Worm (Caenorhabditis elegans) whole organism, late embryonic: ENCODE results near the gene C16C8.9.
A peak's percentile ranks its signal among the peaks of the same experiment; 100 is the strongest.

Experiments
- C08G9.2 ChIP-seq: sonication (generic microtip); optimal IDR thresholded peaks from 2 replicates; lab custom pipeline; 2016; ENCODE audit warnings: mild to moderate bottlenecking, missing genetic modification characterization, moderate library complexity, missing compliant biosample characterization
- C38D4.7 ChIP-seq: fragments of 200-800 bp; sonication (Bioruptor generic); optimal IDR thresholded peaks from 2 replicates; lab custom pipeline; 2018; ENCODE audit warnings: mild to moderate bottlenecking, missing genetic modification characterization, moderate library complexity, missing compliant biosample characterization
- F13H6.1 ChIP-seq: sonication (generic microtip); optimal IDR thresholded peaks from 2 replicates; lab custom pipeline; 2016; ENCODE audit warnings: missing genetic modification characterization, missing compliant biosample characterization
- K02D7.2 ChIP-seq: sonication (generic microtip); optimal IDR thresholded peaks from 2 replicates; lab custom pipeline; 2017; ENCODE audit warnings: mild to moderate bottlenecking, missing genetic modification characterization, missing compliant biosample characterization
- K09A11.1 ChIP-seq: sonication (generic microtip); optimal IDR thresholded peaks from 2 replicates; lab custom pipeline; 2017; ENCODE audit warnings: antibody characterized with exemption, mild to moderate bottlenecking, missing genetic modification characterization, missing compliant biosample characterization; ENCODE audit not compliant: insufficient read depth
- ahr-1 ChIP-seq: sonication (generic microtip); optimal IDR thresholded peaks from 2 replicates; lab custom pipeline; 2016; ENCODE audit warnings: missing genetic modification characterization, missing compliant biosample characterization
- ceh-18 ChIP-seq: sonication (generic microtip); optimal IDR thresholded peaks from 2 replicates; lab custom pipeline; 2016; ENCODE audit warnings: missing genetic modification characterization, missing compliant biosample characterization
- ceh-2 ChIP-seq: sonication (generic microtip); optimal IDR thresholded peaks from 2 replicates; lab custom pipeline; 2016; ENCODE audit warnings: missing genotype, missing genetic modification characterization, missing compliant biosample characterization
- ceh-22 ChIP-seq: sonication (generic microtip); optimal IDR thresholded peaks from 2 replicates; lab custom pipeline; 2017; ENCODE audit warnings: missing biosample characterization, missing genetic modification characterization
- ceh-24 ChIP-seq: sonication (generic microtip); optimal IDR thresholded peaks from 2 replicates; lab custom pipeline; 2016; ENCODE audit warnings: mild to moderate bottlenecking, missing genetic modification characterization, missing compliant biosample characterization
- ceh-30 ChIP-seq: fragments of 150-350 bp; optimal IDR thresholded peaks from 2 replicates; lab custom pipeline; 2014; ENCODE audit warnings: missing biosample characterization, missing genetic modification characterization
- ceh-45 ChIP-seq: fragments of 200-800 bp; sonication (Bioruptor generic); IDR thresholded peaks from 2 replicates; pipeline ENCODE4 v1.3.6; 2022; ENCODE audit warnings: missing genetic modification reagents, missing genetic modification characterization, missing compliant biosample characterization
- ceh-48 ChIP-seq: sonication (generic microtip); optimal IDR thresholded peaks from 2 replicates; lab custom pipeline; 2016; ENCODE audit warnings: missing genetic modification characterization, inconsistent platforms, missing compliant biosample characterization
- che-1 ChIP-seq: sonication (generic microtip); optimal IDR thresholded peaks from 2 replicates; lab custom pipeline; 2016; ENCODE audit warnings: mild to moderate bottlenecking, missing genetic modification characterization, missing compliant biosample characterization
- dmd-4 ChIP-seq: sonication (generic microtip); optimal IDR thresholded peaks from 2 replicates; lab custom pipeline; 2016; ENCODE audit warnings: borderline replicate concordance, missing genetic modification characterization, missing compliant biosample characterization
- dve-1 ChIP-seq: sonication (generic microtip); optimal IDR thresholded peaks from 2 replicates; lab custom pipeline; 2017; ENCODE audit warnings: antibody characterized with exemption, mild to moderate bottlenecking, missing genetic modification characterization, missing compliant biosample characterization
- elt-4 ChIP-seq: sonication (generic microtip); optimal IDR thresholded peaks from 2 replicates; lab custom pipeline; 2016; ENCODE audit warnings: missing genetic modification characterization, missing compliant biosample characterization
- fax-1 ChIP-seq: sonication (generic microtip); optimal IDR thresholded peaks from 2 replicates; lab custom pipeline; 2016; ENCODE audit warnings: missing genotype, missing genetic modification characterization, missing compliant biosample characterization
- fkh-10 ChIP-seq: fragments of 150-350 bp; optimal IDR thresholded peaks from 2 replicates; lab custom pipeline; 2014; ENCODE audit warnings: missing biosample characterization, missing genetic modification reagents, missing genetic modification characterization
- fkh-6 ChIP-seq: sonication (generic microtip); optimal IDR thresholded peaks from 2 replicates; lab custom pipeline; 2016; ENCODE audit warnings: missing genetic modification characterization, missing compliant biosample characterization
- gmeb-2 ChIP-seq: sonication (generic microtip); optimal IDR thresholded peaks from 2 replicates; lab custom pipeline; 2016; ENCODE audit warnings: missing genetic modification characterization, inconsistent platforms, missing compliant biosample characterization
- hlh-13 ChIP-seq: fragments of 200-800 bp; sonication (Bioruptor generic); optimal IDR thresholded peaks from 2 replicates; lab custom pipeline; 2018; ENCODE audit warnings: mild to moderate bottlenecking, missing genetic modification characterization, missing compliant biosample characterization
- hlh-15 ChIP-seq: sonication (generic microtip); optimal IDR thresholded peaks from 2 replicates; lab custom pipeline; 2016; ENCODE audit warnings: missing genetic modification characterization, missing compliant biosample characterization
- madf-2 ChIP-seq: sonication (generic microtip); optimal IDR thresholded peaks from 2 replicates; lab custom pipeline; 2017; ENCODE audit warnings: missing genetic modification characterization, missing compliant biosample characterization
- mec-3 ChIP-seq: sonication (generic microtip); optimal IDR thresholded peaks from 2 replicates; lab custom pipeline; 2016; ENCODE audit warnings: borderline replicate concordance, missing genetic modification characterization, missing compliant biosample characterization
- nfya-1 ChIP-seq: sonication (generic microtip); optimal IDR thresholded peaks from 2 replicates; lab custom pipeline; 2017; ENCODE audit warnings: missing genetic modification characterization, mild to moderate bottlenecking, missing compliant biosample characterization, antibody characterized with exemption, moderate library complexity
- nhr-11 ChIP-seq: fragments of 150-350 bp; optimal IDR thresholded peaks from 2 replicates; lab custom pipeline; 2014; ENCODE audit warnings: missing biosample characterization, missing genetic modification characterization
- pha-2 ChIP-seq: sonication (generic microtip); optimal IDR thresholded peaks from 2 replicates; lab custom pipeline; 2017; ENCODE audit warnings: mild to moderate bottlenecking, missing genetic modification characterization, missing compliant biosample characterization
- rnt-1 ChIP-seq: sonication (generic microtip); optimal IDR thresholded peaks from 2 replicates; lab custom pipeline; 2016; ENCODE audit warnings: missing genetic modification characterization, missing compliant biosample characterization
- sdc-2 ChIP-seq: sonication (generic microtip); optimal IDR thresholded peaks from 2 replicates; lab custom pipeline; 2016; ENCODE audit warnings: missing genotype, missing genetic modification characterization, missing compliant biosample characterization
- sox-2 ChIP-seq: fragments of 200-800 bp; sonication (Bioruptor generic); IDR thresholded peaks from 2 replicates; pipeline ENCODE4 v1.3.6; 2022; ENCODE audit warnings: missing genetic modification reagents, missing genetic modification characterization, missing compliant biosample characterization
- sox-4 ChIP-seq: sonication (generic microtip); optimal IDR thresholded peaks from 2 replicates; lab custom pipeline; 2017; ENCODE audit warnings: mild to moderate bottlenecking, missing genetic modification characterization, inconsistent platforms, missing compliant biosample characterization
- syd-9 ChIP-seq: sonication (generic microtip); optimal IDR thresholded peaks from 2 replicates; lab custom pipeline; 2016; ENCODE audit warnings: mild to moderate bottlenecking, missing genetic modification characterization, moderate library complexity, missing compliant biosample characterization
- tbx-7 ChIP-seq: sonication (generic microtip); optimal IDR thresholded peaks from 2 replicates; lab custom pipeline; 2016; ENCODE audit warnings: missing genotype, missing genetic modification characterization, missing compliant biosample characterization
- ttx-3 ChIP-seq: sonication (generic microtip); optimal IDR thresholded peaks from 2 replicates; lab custom pipeline; 2016; ENCODE audit warnings: missing genetic modification reagents, missing genetic modification characterization, missing compliant biosample characterization
- unc-3 ChIP-seq, 2 experiments: fragments of 200-800 bp in 1 of 2; sonication (Bioruptor generic) in 1 of 2; sonication (generic microtip) in 1 of 2; conservative IDR thresholded peaks in 1 of 2; optimal IDR thresholded peaks in 1 of 2; 2 replicates each; pipeline versions ENCODE4 v1.3.6 to Lab custom; 2016 to 2022; ENCODE audit warnings: missing compliant biosample characterization in 2 of 2, missing genetic modification characterization in 2 of 2, missing genetic modification reagents in 1 of 2
- unc-42 ChIP-seq: sonication (generic microtip); optimal IDR thresholded peaks from 2 replicates; lab custom pipeline; 2016; ENCODE audit warnings: missing genotype, missing genetic modification characterization, missing compliant biosample characterization
- ztf-16 ChIP-seq: sonication (generic microtip); optimal IDR thresholded peaks from 2 replicates; lab custom pipeline; 2017; ENCODE audit warnings: missing genetic modification characterization, missing compliant biosample characterization

The C16C8.9 gene

DNA sequence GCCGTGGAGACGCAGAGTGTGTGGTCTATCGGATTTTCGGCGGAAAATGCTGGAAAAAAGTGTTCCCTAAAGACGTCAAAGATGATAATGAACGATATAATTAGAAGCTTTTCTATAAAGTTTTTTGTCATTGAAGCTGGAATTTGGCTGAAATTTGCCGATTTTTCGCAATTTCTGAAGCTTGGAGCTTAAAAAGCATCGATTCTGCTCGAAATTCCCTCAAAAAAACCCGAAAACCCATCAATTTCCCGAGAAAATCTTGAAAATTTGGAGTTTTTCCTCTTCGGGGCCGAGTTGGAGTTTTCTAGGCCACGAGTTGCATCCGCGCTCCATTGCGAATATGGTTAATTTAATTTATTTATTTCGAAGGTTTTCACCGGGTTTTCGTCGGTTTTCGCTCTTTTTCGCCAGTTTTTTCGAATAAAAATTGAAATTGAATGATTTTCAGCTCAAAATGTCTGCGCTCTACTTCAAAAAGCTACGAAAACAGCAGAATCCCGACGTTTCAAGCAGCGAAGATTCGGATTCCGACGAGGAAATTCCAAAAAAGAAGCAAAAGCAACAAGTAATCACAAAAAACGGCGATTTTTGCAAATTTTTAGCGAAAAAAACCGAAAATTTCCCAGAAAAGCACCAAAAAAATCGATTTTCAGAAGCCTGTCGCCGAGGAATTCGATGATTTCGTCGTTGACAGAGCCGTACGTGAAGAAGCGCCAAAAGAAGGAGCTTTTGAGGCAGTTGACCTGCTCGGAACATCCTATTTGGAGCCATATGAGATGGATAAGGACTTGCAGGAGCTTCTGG, 39.7 kb upstream of the C16C8.9 start, which contains the start of the genes col-71 and Y49F6B.2 (continued):
- TF ChIP-seq dmd-4 (tag; lab: Kevin White, UChicago), result no peak
- TF ChIP-seq gmeb-2 (tag; lab: Kevin White, UChicago), result peak; percentile 30
- TF ChIP-seq nfya-1 (tag; lab: Kevin White, UChicago), result peak; percentile 32
- TF ChIP-seq che-1 (tag; lab: Kevin White, UChicago), result peak; percentile 22
- peak; percentile 51 for TF ChIP-seq F13H6.1
- peak; percentile 100 for TF ChIP-seq unc-42 (tag; lab: Kevin White, UChicago)
- TF ChIP-seq nhr-11 (tag; lab: Kevin White, UChicago), result no peak
- TF ChIP-seq ceh-30 (tag; lab: Kevin White, UChicago), result peak; percentile 53
- no peak for TF ChIP-seq pha-2 (tag; lab: Kevin White, UChicago)
- TF ChIP-seq ceh-2 (tag; lab: Kevin White, UChicago), result peak; percentile 86
- peak; percentile 58 for TF ChIP-seq ahr-1 (tag; lab: Kevin White, UChicago)
- TF ChIP-seq hlh-13 (GFP tag; lab: Kevin White, UChicago), result no peak
- no peak for TF ChIP-seq ceh-48
- no peak for TF ChIP-seq K02D7.2 (tag; lab: Kevin White, UChicago)
- no peak for TF ChIP-seq K09A11.1 (tag; lab: Kevin White, UChicago)
- TF ChIP-seq elt-4 (tag; lab: Kevin White, UChicago), result no peak
- peak; percentile 1 for TF ChIP-seq hlh-15
- peak; percentile 55 for TF ChIP-seq ceh-18 (tag; lab: Kevin White, UChicago)
- peak; percentile 84 for TF ChIP-seq tbx-7
- peak; percentile 48 for TF ChIP-seq ztf-16
- no peak for TF ChIP-seq fkh-10
- peak; percentile 90 for TF ChIP-seq C08G9.2 (tag; lab: Kevin White, UChicago)
- TF ChIP-seq ceh-45 (GFP tag; lab: Robert Waterston, UW), result no peak
- TF ChIP-seq ceh-22 (tag; lab: Kevin White, UChicago), result no peak
- peak; percentile 70 for TF ChIP-seq fax-1 (tag; lab: Kevin White, UChicago)
- TF ChIP-seq sox-2, result no peak
- peak; percentile 73 for TF ChIP-seq rnt-1 (tag; lab: Kevin White, UChicago)
- peak; percentile 49 for TF ChIP-seq ttx-3 (tag; lab: Kevin White, UChicago)
- no peak for TF ChIP-seq madf-2 (tag; lab: Kevin White, UChicago)
- no peak for TF ChIP-seq sox-4
- no peak for TF ChIP-seq sdc-2 (tag; lab: Kevin White, UChicago)
- TF ChIP-seq fkh-6, result no peak
- TF ChIP-seq unc-3 (GFP tag; conservative IDR thresholded peaks at IDR 0.05; lab: Robert Waterston, UW), result no peak
- peak; percentile 31 for TF ChIP-seq unc-3 (tag; optimal IDR thresholded peaks at IDR 0.05; lab: Kevin White, UChicago)
- TF ChIP-seq, all 69 proteins: peak for 30

ce11 chrII:3502011-3502410, 39.0 kb upstream of the C16C8.9 start:
- TF ChIP-seq C38D4.7 (GFP tag; lab: Kevin White, UChicago) (no peak), F13H6.1 (no peak), ceh-45 (GFP tag; lab: Robert Waterston, UW) (0 out of 2 replicates have a peak, but pooled peaks have one; percentile 6), dve-1 (tag; lab: Kevin White, UChicago) (no peak), ceh-24 (tag; lab: Kevin White, UChicago) (no peak), fax-1 (tag; lab: Kevin White, UChicago) (no peak), syd-9 (tag; lab: Kevin White, UChicago) (no peak)

DNA sequence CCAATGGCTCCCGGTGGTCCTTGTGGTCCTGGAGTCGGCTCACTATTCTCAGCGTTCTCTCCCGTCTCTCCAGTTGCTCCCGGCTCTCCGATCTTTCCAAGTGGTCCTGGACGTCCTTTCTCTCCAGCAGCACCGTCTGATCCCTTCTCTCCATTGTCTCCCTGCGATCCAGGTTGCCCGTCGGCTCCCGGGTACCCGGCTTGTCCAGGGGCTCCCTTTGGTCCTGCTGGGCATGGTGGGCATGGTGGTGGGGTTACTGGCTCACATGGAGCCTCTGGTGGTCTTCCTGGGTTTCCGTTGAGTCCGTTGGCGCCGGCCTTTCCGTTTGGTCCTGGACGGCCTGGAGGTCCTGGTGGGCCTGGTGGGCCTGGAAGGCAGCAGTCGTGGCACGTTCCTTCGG, 37.4 kb upstream of the C16C8.9 start:
- TF ChIP-seq mec-3 (tag; lab: Kevin White, UChicago), result no peak
- peak; percentile 14 for TF ChIP-seq C08G9.2 (tag; lab: Kevin White, UChicago)
